Worm (Caenorhabditis elegans): ENCODE data around the gene C54E4.4.
A peak's percentile ranks its signal among the peaks of the same experiment; 100 is the strongest.

The C54E4.4 gene

ce11 chrIV:2193037-2193436 lies 24.6 kb upstream of the C54E4.4 start:
- no peak for TF ChIP-seq pha-4 (tag; optimal IDR thresholded peaks at IDR 0.05)
- TF ChIP-seq lin-39 (tag; optimal IDR thresholded peaks at IDR 0.05): peak; percentile 0
- peak; percentile 17 for TF ChIP-seq nhr-25 (tag; optimal IDR thresholded peaks at IDR 0.05)

ce11 chrIV:2177545-2177944 lies 9.1 kb upstream of the C54E4.4 start, which contains the start of gene hrpu-2:
Gene hrpu-2 (plus strand): TSS chrIV:2177896.
- TF ChIP-seq ama-1 (optimal IDR thresholded peaks at IDR 0.05): peak; percentile 24
- peak; percentile 81 for TF ChIP-seq skn-1 (tag; optimal IDR thresholded peaks at IDR 0.05)
- TF ChIP-seq nhr-43 (tag; optimal IDR thresholded peaks at IDR 0.05; ENCODE audit: poor library complexity, severe bottlenecking): peak; percentile 77
- TF ChIP-seq lin-15B (tag; optimal IDR thresholded peaks at IDR 0.05): peak; percentile 89
- TF ChIP-seq hmg-11 (tag; optimal IDR thresholded peaks at IDR 0.05): peak; percentile 9
- TF ChIP-seq nfya-1 (tag; optimal IDR thresholded peaks at IDR 0.05; ENCODE audit: insufficient read depth): peak; percentile 84
- TF ChIP-seq ceh-16 (tag; optimal IDR thresholded peaks at IDR 0.05): no peak
- peak; percentile 78 for TF ChIP-seq fkh-10 (GFP tag; optimal IDR thresholded peaks at IDR 0.05)
- peak; percentile 78 for TF ChIP-seq pha-4 (tag; optimal IDR thresholded peaks at IDR 0.05)
- TF ChIP-seq pqm-1 (tag; optimal IDR thresholded peaks at IDR 0.05): no peak
- TF ChIP-seq unc-39 (tag; optimal IDR thresholded peaks at IDR 0.05): no peak
- no peak for TF ChIP-seq fkh-2 (tag; optimal IDR thresholded peaks at IDR 0.05)
- TF ChIP-seq ceh-28 (tag; optimal IDR thresholded peaks at IDR 0.05): peak; percentile 79
- TF ChIP-seq elt-2 (tag; optimal IDR thresholded peaks at IDR 0.05): peak; percentile 36
- peak; percentile 76 for TF ChIP-seq lsy-12 (tag; optimal IDR thresholded peaks at IDR 0.05)
- no peak for TF ChIP-seq egl-5 (tag; optimal IDR thresholded peaks at IDR 0.05)
- no peak for TF ChIP-seq nhr-12 (tag; optimal IDR thresholded peaks at IDR 0.05)
- TF ChIP-seq jun-1 (tag; optimal IDR thresholded peaks at IDR 0.05): peak; percentile 81
- TF ChIP-seq ceh-82 (tag; optimal IDR thresholded peaks at IDR 0.05): peak; percentile 77
- TF ChIP-seq snpc-4 (tag; optimal IDR thresholded peaks at IDR 0.05): peak; percentile 68
- peak; percentile 2 for TF ChIP-seq zag-1 (tag; optimal IDR thresholded peaks at IDR 0.05)
- peak; percentile 85 for TF ChIP-seq lin-39 (tag; optimal IDR thresholded peaks at IDR 0.05)
- peak; percentile 78 for TF ChIP-seq nhr-23 (tag; optimal IDR thresholded peaks at IDR 0.05)
- no peak for TF ChIP-seq ztf-4 (tag; optimal IDR thresholded peaks at IDR 0.05)
- TF ChIP-seq R02D3.7 (tag; optimal IDR thresholded peaks at IDR 0.05): peak; percentile 65
- TF ChIP-seq tbx-2 (tag; optimal IDR thresholded peaks at IDR 0.05): peak; percentile 79
- peak; percentile 15 for TF ChIP-seq nhr-11 (tag; optimal IDR thresholded peaks at IDR 0.05)
- peak; percentile 68 for TF ChIP-seq nhr-25 (tag; optimal IDR thresholded peaks at IDR 0.05)
- TF ChIP-seq unc-62 (GFP tag; optimal IDR thresholded peaks at IDR 0.05): no peak
- TF ChIP-seq egl-27 (tag; optimal IDR thresholded peaks at IDR 0.05): peak; percentile 16

ce11 chrIV:2175291-2175690 lies 6.9 kb upstream of the C54E4.4 start, which contains the start of gene C54E4.1:
Gene C54E4.1 (plus strand): TSS chrIV:2175591.
- no peak for TF ChIP-seq lsy-12 (tag; optimal IDR thresholded peaks at IDR 0.05)
- no peak for TF ChIP-seq fos-1 (tag; optimal IDR thresholded peaks at IDR 0.05)
- TF ChIP-seq sea-2 (GFP tag; optimal IDR thresholded peaks at IDR 0.05): no peak
- no peak for TF ChIP-seq nhr-237 (tag; optimal IDR thresholded peaks at IDR 0.05)
- no peak for TF ChIP-seq daf-12 (tag; optimal IDR thresholded peaks at IDR 0.05)
- TF ChIP-seq ceh-9 (tag; optimal IDR thresholded peaks at IDR 0.05): no peak
- TF ChIP-seq skn-1 (tag; optimal IDR thresholded peaks at IDR 0.05): no peak
- TF ChIP-seq zag-1 (tag; optimal IDR thresholded peaks at IDR 0.05): no peak
- no peak for TF ChIP-seq ztf-11 (tag; optimal IDR thresholded peaks at IDR 0.05)
- TF ChIP-seq nhr-23 (tag; optimal IDR thresholded peaks at IDR 0.05): no peak
- no peak for TF ChIP-seq tbx-2 (tag; optimal IDR thresholded peaks at IDR 0.05)
- TF ChIP-seq fkh-10 (GFP tag; optimal IDR thresholded peaks at IDR 0.05): no peak
- TF ChIP-seq ztf-4 (tag; optimal IDR thresholded peaks at IDR 0.05): no peak
- no peak for TF ChIP-seq ama-1 (optimal IDR thresholded peaks at IDR 0.05)
- no peak for TF ChIP-seq nhr-76 (tag; optimal IDR thresholded peaks at IDR 0.05)
- no peak for TF ChIP-seq egl-5 (tag; optimal IDR thresholded peaks at IDR 0.05)
- no peak for TF ChIP-seq pqm-1 (tag; optimal IDR thresholded peaks at IDR 0.05)
- no peak for TF ChIP-seq ceh-82 (tag; optimal IDR thresholded peaks at IDR 0.05)

ce11 chrIV:2172880-2173279 lies 4.5 kb upstream of the C54E4.4 start:
- no peak for TF ChIP-seq ceh-9 (tag; optimal IDR thresholded peaks at IDR 0.05)
- peak; percentile 35 for TF ChIP-seq fkh-10 (GFP tag; optimal IDR thresholded peaks at IDR 0.05)

All from whole organism, L3 larva.